Fruit fly (Drosophila melanogaster) whole organism, embryonic: Measurements from ENCODE around the gene CG7557.
A peak's percentile ranks its signal among the peaks of the same experiment; 100 is the strongest.

Experiments
- Adf1 ChIP-seq: fragments of 200-800 bp; sonication (Bioruptor generic); IDR thresholded peaks from 2 replicates; pipeline ENCODE4 v1.3.6; 2022; ENCODE audit warnings: missing biosample characterization, missing genetic modification characterization
- B-H1 ChIP-seq: fragments of 200-800 bp; sonication (Bioruptor generic); IDR thresholded peaks from 3 replicates; pipeline ENCODE4 v1.3.6; 2022; ENCODE audit warnings: missing biosample characterization, missing genetic modification characterization
- CG16813 ChIP-seq: fragments of 200-800 bp; sonication (Bioruptor generic); IDR thresholded peaks from 3 replicates; pipeline ENCODE4 v1.3.6; 2022; ENCODE audit warnings: missing biosample characterization, missing genetic modification characterization; ENCODE audit not compliant: partially characterized antibody
- CG32767 ChIP-seq: fragments of 200-800 bp; sonication (Bioruptor generic); IDR thresholded peaks from 2 replicates; pipeline ENCODE4 v1.3.6; 2022; ENCODE audit warnings: missing biosample characterization, missing genetic modification characterization
- CG3726 ChIP-seq: fragments of 200-800 bp; sonication (Bioruptor generic); IDR thresholded peaks from 3 replicates; pipeline ENCODE4, ENCODE4 v1.3.6; 2022; ENCODE audit warnings: missing biosample characterization, missing genetic modification characterization
- CG4328 ChIP-seq: fragments of 200-800 bp; sonication (Bioruptor generic); optimal IDR thresholded peaks from 3 replicates; lab custom pipeline; 2017; ENCODE audit warnings: missing biosample characterization, missing genetic modification reagents, missing genetic modification characterization
- CG5245 ChIP-seq: fragments of 200-800 bp; sonication (Bioruptor generic); optimal IDR thresholded peaks from 3 replicates; lab custom pipeline; 2016; ENCODE audit warnings: missing biosample characterization, missing genetic modification characterization
- CG6813 ChIP-seq: fragments of 200-800 bp; sonication (Bioruptor generic); optimal IDR thresholded peaks from 2 replicates; lab custom pipeline; 2017; ENCODE audit warnings: missing biosample characterization, missing genetic modification characterization, mild to moderate bottlenecking, moderate library complexity, missing genetic modification reagents
- CG7839 ChIP-seq: fragments of 200-800 bp; sonication (Bioruptor generic); optimal IDR thresholded peaks from 3 replicates; lab custom pipeline; 2018; ENCODE audit warnings: missing biosample characterization, mild to moderate bottlenecking, missing genetic modification characterization, moderate library complexity
- CG8089 ChIP-seq: fragments of 200-800 bp; sonication (Bioruptor generic); optimal IDR thresholded peaks from 3 replicates; lab custom pipeline; 2016; ENCODE audit warnings: missing biosample characterization, missing genetic modification characterization
- CG9797 ChIP-seq: fragments of 200-800 bp; sonication (Bioruptor generic); optimal IDR thresholded peaks from 3 replicates; lab custom pipeline; 2018; ENCODE audit warnings: missing biosample characterization, mild to moderate bottlenecking, missing genetic modification characterization
- CkIIα-i1 ChIP-seq: fragments of 200-800 bp; sonication (Bioruptor generic); IDR thresholded peaks from 2 replicates; pipeline ENCODE4 v1.3.6; 2022; ENCODE audit warnings: missing biosample characterization, missing genetic modification characterization
- CrebB ChIP-seq: fragments of 200-800 bp; sonication (Bioruptor generic); optimal IDR thresholded peaks from 3 replicates; lab custom pipeline; 2018; ENCODE audit warnings: missing biosample characterization, mild to moderate bottlenecking, missing genetic modification characterization
- Deaf1 ChIP-seq: fragments of 200-800 bp; optimal IDR thresholded peaks from 3 replicates; lab custom pipeline; 2019; ENCODE audit warnings: missing biosample characterization, mild to moderate bottlenecking, missing genetic modification characterization, moderate library complexity
- Doc2 ChIP-seq: fragments of 200-800 bp; sonication (Bioruptor generic); IDR thresholded peaks from 2 replicates; pipeline ENCODE4 v1.3.6; 2022; ENCODE audit warnings: missing biosample characterization, missing genetic modification characterization
- ERR ChIP-seq: fragments of 200-800 bp; sonication (Bioruptor generic); optimal IDR thresholded peaks from 2 replicates; lab custom pipeline; 2016; ENCODE audit warnings: missing biosample characterization, missing genetic modification characterization
- HHEX ChIP-seq: fragments of 200-800 bp; sonication (Bioruptor generic); optimal IDR thresholded peaks from 3 replicates; lab custom pipeline; 2017; ENCODE audit warnings: missing biosample characterization, mild to moderate bottlenecking, missing genetic modification characterization, missing genetic modification reagents
- HLH54F ChIP-seq: fragments of 200-800 bp; sonication (Bioruptor generic); optimal IDR thresholded peaks from 3 replicates; lab custom pipeline; 2016; ENCODE audit warnings: missing biosample characterization, missing genetic modification characterization
- MTF-1 ChIP-seq: fragments of 200-800 bp; sonication (Bioruptor generic); optimal IDR thresholded peaks from 2 replicates; lab custom pipeline; 2018; ENCODE audit warnings: missing biosample characterization, mild to moderate bottlenecking, missing genetic modification characterization, borderline replicate concordance
- Meics ChIP-seq: fragments of 200-800 bp; sonication (Bioruptor generic); optimal IDR thresholded peaks from 2 replicates; lab custom pipeline; 2017; ENCODE audit warnings: missing biosample characterization, mild to moderate bottlenecking, missing genetic modification characterization
- Mes4 ChIP-seq: fragments of 200-800 bp; sonication (Bioruptor generic); optimal IDR thresholded peaks from 2 replicates; lab custom pipeline; 2016; ENCODE audit warnings: missing biosample characterization, missing genetic modification characterization
- Six4 ChIP-seq: fragments of 200-800 bp; sonication (Bioruptor generic); optimal IDR thresholded peaks from 2 replicates; lab custom pipeline; 2016; ENCODE audit warnings: missing biosample characterization, missing genetic modification characterization
- Sox102F ChIP-seq: fragments of 200-800 bp; sonication (Bioruptor generic); optimal IDR thresholded peaks from 2 replicates; lab custom pipeline; 2018; ENCODE audit warnings: missing biosample characterization, mild to moderate bottlenecking, missing genetic modification characterization, moderate library complexity
- Vsx1 ChIP-seq: fragments of 200-800 bp; sonication (Bioruptor generic); optimal IDR thresholded peaks from 2 replicates; lab custom pipeline; 2017; ENCODE audit warnings: missing biosample characterization, mild to moderate bottlenecking, missing genetic modification characterization, missing genetic modification reagents
- Xrp1 ChIP-seq: fragments of 200-800 bp; sonication (Bioruptor generic); IDR thresholded peaks from 2 replicates; pipeline ENCODE4 v1.3.6; 2022; ENCODE audit warnings: missing biosample characterization, missing genetic modification characterization
- al ChIP-seq: fragments of 200-800 bp; sonication (Bioruptor generic); IDR thresholded peaks from 2 replicates; pipeline ENCODE4 v1.3.6; 2022; ENCODE audit warnings: missing biosample characterization, missing genetic modification characterization
- aop ChIP-seq: fragments of 200-800 bp; sonication (Bioruptor generic); IDR thresholded peaks from 2 replicates; pipeline ENCODE4 v1.3.6; 2022; ENCODE audit warnings: missing biosample characterization, missing genetic modification characterization
- ash1 ChIP-seq: fragments of 200-800 bp; sonication (Bioruptor generic); optimal IDR thresholded peaks from 2 replicates; lab custom pipeline; 2018; ENCODE audit warnings: missing biosample characterization, mild to moderate bottlenecking, missing genetic modification characterization
- bab2 ChIP-seq: fragments of 200-800 bp; sonication (Bioruptor generic); optimal IDR thresholded peaks from 2 replicates; lab custom pipeline; 2016; ENCODE audit warnings: missing biosample characterization, missing genetic modification characterization
- ci ChIP-seq: fragments of 200-800 bp; sonication (Bioruptor generic); IDR thresholded peaks from 3 replicates; pipeline ENCODE4 v1.3.6; 2022; ENCODE audit warnings: missing biosample characterization, missing genetic modification characterization
- dimm ChIP-seq: fragments of 200-800 bp; sonication (Bioruptor generic); IDR thresholded peaks from 2 replicates; pipeline ENCODE4 v1.3.6; 2022; ENCODE audit warnings: missing biosample characterization, missing genetic modification characterization
- en ChIP-seq: fragments of 200-800 bp; sonication (Bioruptor generic); optimal IDR thresholded peaks from 2 replicates; lab custom pipeline; 2016; ENCODE audit warnings: missing biosample characterization, missing genetic modification characterization
- gcm ChIP-seq: fragments of 200-800 bp; sonication (Bioruptor generic); optimal IDR thresholded peaks from 2 replicates; lab custom pipeline; 2019; ENCODE audit warnings: missing biosample characterization, mild to moderate bottlenecking, missing genetic modification characterization, moderate library complexity
- kni ChIP-seq: fragments of 200-800 bp; sonication (Bioruptor generic); optimal IDR thresholded peaks from 3 replicates; lab custom pipeline; 2017; ENCODE audit warnings: mild to moderate bottlenecking, missing biosample characterization, missing genetic modification reagents, missing genetic modification characterization
- nerfin-1 ChIP-seq: fragments of 200-800 bp; sonication (Bioruptor generic); optimal IDR thresholded peaks from 3 replicates; lab custom pipeline; 2019; ENCODE audit warnings: missing biosample characterization, mild to moderate bottlenecking, missing genetic modification characterization, moderate library complexity
- pho ChIP-seq: fragments of 200-800 bp; sonication (Bioruptor generic); optimal IDR thresholded peaks from 2 replicates; lab custom pipeline; 2016; ENCODE audit warnings: missing biosample characterization, missing genetic modification characterization
- pnt ChIP-seq: fragments of 200-800 bp; sonication (Bioruptor generic); optimal IDR thresholded peaks from 3 replicates; lab custom pipeline; 2016; ENCODE audit warnings: missing biosample characterization, missing genetic modification characterization
- pzg ChIP-seq: fragments of 200-800 bp; sonication (Bioruptor generic); optimal IDR thresholded peaks from 3 replicates; lab custom pipeline; 2018; ENCODE audit warnings: missing biosample characterization, mild to moderate bottlenecking, missing genetic modification characterization, moderate library complexity
- repo ChIP-seq: fragments of 200-800 bp; sonication (Bioruptor generic); optimal IDR thresholded peaks from 2 replicates; lab custom pipeline; 2016; ENCODE audit warnings: missing biosample characterization, missing genetic modification characterization
- ro ChIP-seq: fragments of 200-800 bp; sonication (Bioruptor generic); IDR thresholded peaks from 2 replicates; pipeline ENCODE4 v1.3.6; 2022; ENCODE audit warnings: missing biosample characterization, missing genetic modification characterization
- sc ChIP-seq, 3 experiments: fragments of >200 bp in 2 of 3; fragments of 200-800 bp in 1 of 3; sonication (Bioruptor generic) in 1 of 3; optimal IDR thresholded peaks; 2 replicates in 2 of 3; 3 replicates in 1 of 3; lab custom pipeline; 2017; ENCODE audit warnings: mild to moderate bottlenecking in 1 of 3, missing biosample characterization in 1 of 3, missing genetic modification characterization in 1 of 3, missing genetic modification reagents in 1 of 3
- sim ChIP-seq: fragments of 200-800 bp; sonication (Bioruptor generic); IDR thresholded peaks from 2 replicates; pipeline ENCODE4 v1.3.6; 2022; ENCODE audit warnings: missing biosample characterization, missing genetic modification characterization
- sug ChIP-seq: fragments of 200-800 bp; optimal IDR thresholded peaks from 2 replicates; lab custom pipeline; 2019; ENCODE audit warnings: missing biosample characterization, mild to moderate bottlenecking, missing genetic modification characterization, moderate library complexity
- tio ChIP-seq: fragments of 200-800 bp; sonication (Bioruptor generic); optimal IDR thresholded peaks from 2 replicates; lab custom pipeline; 2017; ENCODE audit warnings: missing biosample characterization, missing genetic modification characterization, inconsistent platforms
- tup ChIP-seq: fragments of 200-800 bp; sonication (Bioruptor generic); optimal IDR thresholded peaks from 2 replicates; lab custom pipeline; 2016; ENCODE audit warnings: missing biosample characterization, mild to moderate bottlenecking, missing genetic modification characterization, moderate library complexity
- unc-4 ChIP-seq: fragments of 200-800 bp; sonication (Bioruptor generic); IDR thresholded peaks from 2 replicates; pipeline ENCODE4 v1.3.6; 2022; ENCODE audit warnings: missing biosample characterization, missing genetic modification characterization; ENCODE audit not compliant: partially characterized antibody
- vnd ChIP-seq: fragments of 200-800 bp; sonication (Bioruptor generic); IDR thresholded peaks from 3 replicates; pipeline ENCODE4 v1.3.6; 2022; ENCODE audit warnings: missing biosample characterization, missing genetic modification characterization; ENCODE audit not compliant: partially characterized antibody
- zen2 ChIP-seq: fragments of 200-800 bp; sonication (Bioruptor generic); IDR thresholded peaks from 3 replicates; pipeline ENCODE4 v1.3.6; 2022; ENCODE audit warnings: missing biosample characterization, missing genetic modification characterization; ENCODE audit not compliant: partially characterized antibody

Gene CG7557

dm6 chr3L:11416495-11417272 lies 28.3 kb upstream of the CG7557 start (continued):
- TF ChIP-seq sug (tag; lab: Kevin White, UChicago), result no peak
- no peak for TF ChIP-seq Adf1 (GFP tag; lab: Robert Waterston, UW)
- no peak for TF ChIP-seq Meics (GFP tag; lab: Kevin White, UChicago)
- TF ChIP-seq CG4328 (GFP tag; lab: Kevin White, UChicago), result peak; percentile 38
- TF ChIP-seq CG32767 (GFP tag; lab: Robert Waterston, UW), result peak; percentile 86
- peak; percentile 87 for TF ChIP-seq Sox102F (GFP tag; lab: Kevin White, UChicago)
- TF ChIP-seq Mes4, result peak; percentile 76
- no peak for TF ChIP-seq unc-4 (GFP tag; lab: Robert Waterston, UW)
- TF ChIP-seq Six4 (GFP tag; lab: Kevin White, UChicago), result peak; percentile 78
- TF ChIP-seq Doc2, result peak; percentile 67
- TF ChIP-seq tio (GFP tag; lab: Kevin White, UChicago), result peak; percentile 72
- peak; percentile 95 for TF ChIP-seq CG3726 (GFP tag; lab: Robert Waterston, UW)
- TF ChIP-seq CkIIα-i1 (GFP tag; lab: Robert Waterston, UW), result peak; percentile 59; the same call in 1 of the 2 replicates
- peak; percentile 62 for TF ChIP-seq HHEX (GFP tag; lab: Kevin White, UChicago)
- TF ChIP-seq HLH54F, result peak; percentile 33
- peak; percentile 88 for TF ChIP-seq CG8089 (GFP tag; lab: Kevin White, UChicago)
- peak; percentile 93 for TF ChIP-seq CG5245 (GFP tag; lab: Kevin White, UChicago)
- peak; percentile 77 for TF ChIP-seq al
- peak; percentile 15 for TF ChIP-seq pho (GFP tag; lab: Kevin White, UChicago)
- peak; percentile 77 for TF ChIP-seq MTF-1 (GFP tag; lab: Kevin White, UChicago)
- TF ChIP-seq nerfin-1 (tag; lab: Kevin White, UChicago), result peak; percentile 71
- TF ChIP-seq dimm (GFP tag; lab: Robert Waterston, UW), result peak; percentile 87
- TF ChIP-seq pzg (GFP tag; lab: Kevin White, UChicago), result no peak
- TF ChIP-seq zen2 (GFP tag; lab: Robert Waterston, UW), result no peak
- peak; percentile 93 for TF ChIP-seq sim (GFP tag; lab: Robert Waterston, UW)
- peak; percentile 85 for TF ChIP-seq bab2
- peak; percentile 60 for TF ChIP-seq tup (GFP tag; lab: Kevin White, UChicago)
- peak; percentile 86 for TF ChIP-seq B-H1 (GFP tag; lab: Robert Waterston, UW)
- TF ChIP-seq sc (optimal IDR thresholded peaks at IDR 0.05; lab: Kevin White, UChicago), result no peak
- TF ChIP-seq sc (GFP tag; optimal IDR thresholded peaks at IDR 0.05; lab: Kevin White, UChicago), result peak; percentile 75
- TF ChIP-seq CG6813 (GFP tag; lab: Kevin White, UChicago), result peak; percentile 74
- TF ChIP-seq CrebB, result peak; percentile 40
- peak; percentile 82 for TF ChIP-seq en (GFP tag; lab: Kevin White, UChicago)
- no peak for TF ChIP-seq vnd (GFP tag; lab: Robert Waterston, UW)
- peak; percentile 92 for TF ChIP-seq pnt (GFP tag; lab: Kevin White, UChicago)
- peak; percentile 98 for TF ChIP-seq ci (GFP tag; lab: Robert Waterston, UW)
- peak; percentile 88 for TF ChIP-seq Vsx1
- peak; percentile 95 for TF ChIP-seq Xrp1 (GFP tag; lab: Robert Waterston, UW)
- peak; percentile 56 for TF ChIP-seq gcm (GFP tag; lab: Kevin White, UChicago)
- peak; percentile 86 for TF ChIP-seq ro (GFP tag; lab: Robert Waterston, UW)
- TF ChIP-seq ERR, result peak; percentile 63
- peak; percentile 80 for TF ChIP-seq CG7839 (tag; lab: Kevin White, UChicago)
- TF ChIP-seq repo (GFP tag; lab: Kevin White, UChicago), result peak; percentile 88
- peak; percentile 5 for TF ChIP-seq CG9797 (GFP tag; lab: Kevin White, UChicago)
- TF ChIP-seq CG16813 (GFP tag; lab: Robert Waterston, UW), result no peak
- TF ChIP-seq aop, result peak; percentile 89
- TF ChIP-seq kni (GFP tag; lab: Kevin White, UChicago), result peak; percentile 97
- no peak for TF ChIP-seq ash1
- TF ChIP-seq Deaf1 (tag; lab: Kevin White, UChicago), result no peak
